Fruit fly (Drosophila melanogaster): ENCODE data around the gene D19B.

D19B gene

dm6 chr3L:6193556-6194114, 8.9 kb upstream of the D19B start:
- TF ChIP-seq psq (GFP tag; optimal IDR thresholded peaks at IDR 0.05) (no peak), ttk (GFP tag; IDR thresholded peaks at IDR 0.05) (peak; percentile 66), Lpt (GFP tag; optimal IDR thresholded peaks at IDR 0.05) (no peak), YL-1 (GFP tag; optimal IDR thresholded peaks at IDR 0.05) (peak; percentile 24), NK7.1 (GFP tag; optimal IDR thresholded peaks at IDR 0.05) (no peak), Sin3A (optimal IDR thresholded peaks at IDR 0.05) (peak; percentile 51), CG10274 (GFP tag; optimal IDR thresholded peaks at IDR 0.05) (no peak), z (GFP tag; IDR thresholded peaks at IDR 0.05) (no peak), MESR4 (GFP tag; optimal IDR thresholded peaks at IDR 0.05) (peak; percentile 73), dmrt11E (tag; optimal IDR thresholded peaks at IDR 0.05) (no peak), CG10321 (GFP tag; IDR thresholded peaks at IDR 0.05) (0 out of 2 replicates have a peak, but pooled peaks have one; percentile 28), CG6791 (GFP tag; IDR thresholded peaks at IDR 0.05; ENCODE audit: partially characterized antibody) (no peak), CG34422 (GFP tag; IDR thresholded peaks at IDR 0.05) (peak; percentile 17; the same call in 1 of the 3 replicates), CG7271 (tag; optimal IDR thresholded peaks at IDR 0.05) (no peak), cg (GFP tag; optimal IDR thresholded peaks at IDR 0.05) (peak; percentile 80), CkIIα-i1 (GFP tag; IDR thresholded peaks at IDR 0.05) (no peak), Adf1 (GFP tag; IDR thresholded peaks at IDR 0.05) (no peak), CG4617 (GFP tag; optimal IDR thresholded peaks at IDR 0.05; ENCODE audit: borderline replicate concordance) (peak; percentile 68), NC2β (GFP tag; optimal IDR thresholded peaks at IDR 0.05) (no peak), CG1832 (GFP tag; optimal IDR thresholded peaks at IDR 0.05) (peak; percentile 56), sima (GFP tag; optimal IDR thresholded peaks at IDR 0.05) (no peak), pzg (GFP tag; optimal IDR thresholded peaks at IDR 0.05) (no peak), CG6689 (GFP tag; IDR thresholded peaks at IDR 0.05) (no peak), chif (GFP tag; optimal IDR thresholded peaks at IDR 0.05) (no peak), CG5245 (GFP tag; optimal IDR thresholded peaks at IDR 0.05) (no peak), Awh (GFP tag; IDR thresholded peaks at IDR 0.05) (no peak), Doc3 (GFP tag; IDR thresholded peaks at IDR 0.05; ENCODE audit: partially characterized antibody) (no peak), Hr78 (GFP tag; optimal IDR thresholded peaks at IDR 0.05) (no peak), p53 (GFP tag; optimal IDR thresholded peaks at IDR 0.05) (no peak), Scr (GFP tag; IDR thresholded peaks at IDR 0.05; ENCODE audit: partially characterized antibody) (0 out of 2 replicates have a peak, but pooled peaks have one; percentile 44), inv (GFP tag; IDR thresholded peaks at IDR 0.05; ENCODE audit: partially characterized antibody) (0 out of 2 replicates have a peak, but pooled peaks have one; percentile 4), ftz-f1 (GFP tag; optimal IDR thresholded peaks at IDR 0.05) (peak; percentile 95), phol (tag; optimal IDR thresholded peaks at IDR 0.05) (peak; percentile 70), CoRest (tag; optimal IDR thresholded peaks at IDR 0.05) (no peak), Mad (GFP tag; optimal IDR thresholded peaks at IDR 0.05) (no peak)

DNA sequence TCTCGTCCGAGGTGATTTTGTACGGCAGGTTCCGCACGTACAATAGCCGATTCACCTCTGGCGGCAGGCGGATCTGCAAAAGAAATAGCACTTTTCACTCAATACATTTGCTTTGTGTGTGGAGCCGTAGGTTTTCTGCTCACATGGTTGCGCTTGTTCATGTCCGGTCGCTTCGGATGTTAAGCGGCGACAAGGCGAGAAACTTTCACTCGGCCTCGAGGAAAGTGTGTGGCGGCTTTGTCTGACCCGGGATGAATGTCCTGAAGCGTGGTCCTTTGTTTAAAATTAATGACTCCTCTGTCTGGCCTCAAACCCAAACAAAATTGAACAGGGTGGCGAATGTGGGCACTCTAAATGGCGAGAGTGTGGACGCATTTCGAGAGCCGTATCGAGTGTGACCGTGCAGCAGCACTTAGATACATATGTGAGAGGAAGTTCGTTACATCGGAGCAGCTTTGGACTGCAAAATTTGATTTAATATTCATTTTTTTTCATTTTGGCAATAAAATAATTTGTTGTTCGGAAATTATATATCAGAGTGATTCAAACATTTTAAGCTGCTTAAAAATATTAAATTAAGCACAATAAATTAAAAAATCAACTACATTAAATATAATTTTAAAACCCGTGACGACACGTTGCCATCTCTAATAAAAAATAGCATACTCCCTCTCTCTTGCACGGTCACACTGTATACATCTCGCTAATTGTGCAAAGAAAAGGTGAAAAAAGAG, 8.3 kb upstream of the D19B start, which contains the start of the genes Sf3b6 and Tnpo:
TSS of gene Sf3b6 (minus strand) at position 358 of the 734 bp plus-strand sequence.
TSS of gene Tnpo (plus strand) at position 659 of the 734 bp plus-strand sequence.
- TF ChIP-seq Fer2 (tag; optimal IDR thresholded peaks at IDR 0.05): peak; percentile 69
- peak; percentile 61 for TF ChIP-seq Drgx (GFP tag; IDR thresholded peaks at IDR 0.05)
- TF ChIP-seq CG10267 (tag; optimal IDR thresholded peaks at IDR 0.05): peak; percentile 80
- TF ChIP-seq Xrp1 (GFP tag; IDR thresholded peaks at IDR 0.05): peak; percentile 82
- peak; percentile 91 for TF ChIP-seq CG12155 (GFP tag; optimal IDR thresholded peaks at IDR 0.05)
- peak; percentile 27; the same call in 1 of the 2 replicates for TF ChIP-seq gt (GFP tag; IDR thresholded peaks at IDR 0.05)
- TF ChIP-seq CG2120 (GFP tag; optimal IDR thresholded peaks at IDR 0.05): peak; percentile 91
- no peak for TF ChIP-seq CG4707 (GFP tag; optimal IDR thresholded peaks at IDR 0.05)
- peak; percentile 79 for TF ChIP-seq MBD-R2 (GFP tag; IDR thresholded peaks at IDR 0.05)
- peak; percentile 48 for TF ChIP-seq Spps (tag; optimal IDR thresholded peaks at IDR 0.05)
- peak; percentile 35 for TF ChIP-seq p53 (GFP tag; optimal IDR thresholded peaks at IDR 0.05)
- peak; percentile 85 for TF ChIP-seq klu (GFP tag; IDR thresholded peaks at IDR 0.05)
- peak; percentile 71 for TF ChIP-seq CG11247 (GFP tag; IDR thresholded peaks at IDR 0.05)
- TF ChIP-seq Bgb (GFP tag; IDR thresholded peaks at IDR 0.05; ENCODE audit: partially characterized antibody): peak; percentile 56; the same call in 1 of the 2 replicates
- no peak for TF ChIP-seq CG12071 (GFP tag; optimal IDR thresholded peaks at IDR 0.05)
- TF ChIP-seq TFAM (GFP tag; optimal IDR thresholded peaks at IDR 0.05): no peak

Measured in whole organism, embryonic.